Worm (Caenorhabditis elegans) whole organism, L2 larva: ENCODE results near the gene K12G11.6.

Source experiments
- C34F6.9 ChIP-seq: fragments of 150-350 bp; optimal IDR thresholded peaks from 2 replicates; lab custom pipeline; 2014; ENCODE audit warnings: missing biosample characterization, missing genetic modification characterization
- F13H6.1 ChIP-seq: sonication (generic microtip); optimal IDR thresholded peaks from 2 replicates; lab custom pipeline; 2016; ENCODE audit warnings: missing genetic modification characterization, missing compliant biosample characterization
- R02D3.7 ChIP-seq: fragments of 150-350 bp; optimal IDR thresholded peaks from 2 replicates; lab custom pipeline; 2014; ENCODE audit warnings: missing biosample characterization, missing genetic modification characterization
- Y55F3AM.14 ChIP-seq: fragments of 200-800 bp; sonication (Bioruptor generic); optimal IDR thresholded peaks from 2 replicates; lab custom pipeline; 2018; ENCODE audit warnings: mild to moderate bottlenecking, missing genetic modification characterization, missing compliant biosample characterization
- ZK546.5 ChIP-seq: sonication (generic microtip); optimal IDR thresholded peaks from 2 replicates; lab custom pipeline; 2017; ENCODE audit warnings: missing biosample characterization, missing genetic modification characterization
- alr-1 ChIP-seq: fragments of 150-350 bp; optimal IDR thresholded peaks from 2 replicates; lab custom pipeline; 2014; ENCODE audit warnings: missing biosample characterization, missing genetic modification characterization
- aly-2 ChIP-seq: fragments of 150-350 bp; optimal IDR thresholded peaks from 2 replicates; lab custom pipeline; 2014; ENCODE audit warnings: missing biosample characterization, missing genetic modification characterization
- ama-1 ChIP-seq: fragments of 150-350 bp; optimal IDR thresholded peaks from 2 replicates; lab custom pipeline; 2018; ENCODE audit warnings: inconsistent platforms
- blmp-1 ChIP-seq: sonication (generic microtip); optimal IDR thresholded peaks from 2 replicates; lab custom pipeline; 2017; ENCODE audit warnings: missing genetic modification characterization, mild to moderate bottlenecking, missing compliant biosample characterization, antibody characterized with exemption, moderate library complexity; ENCODE audit not compliant: insufficient read depth
- ceh-16 ChIP-seq: fragments of 150-350 bp; optimal IDR thresholded peaks from 2 replicates; lab custom pipeline; 2014; ENCODE audit warnings: missing biosample characterization, missing genetic modification characterization
- ceh-82 ChIP-seq: fragments of 150-350 bp; optimal IDR thresholded peaks from 2 replicates; lab custom pipeline; 2014; ENCODE audit warnings: missing biosample characterization, missing genetic modification characterization
- crh-2 ChIP-seq: sonication (generic microtip); optimal IDR thresholded peaks from 2 replicates; lab custom pipeline; 2017; ENCODE audit warnings: missing biosample characterization, missing genetic modification characterization
- egl-27 ChIP-seq: sonication (generic microtip); optimal IDR thresholded peaks from 3 replicates; lab custom pipeline; 2017; ENCODE audit warnings: missing biosample characterization, missing genetic modification reagents, missing genetic modification characterization
- elt-1 ChIP-seq: fragments of 150-350 bp; optimal IDR thresholded peaks from 2 replicates; lab custom pipeline; 2014; ENCODE audit warnings: missing biosample characterization, missing genetic modification characterization
- fos-1 ChIP-seq: fragments of 150-350 bp; optimal IDR thresholded peaks from 2 replicates; lab custom pipeline; 2014; ENCODE audit warnings: missing biosample characterization, missing genetic modification characterization
- gmeb-1 ChIP-seq: fragments of 150-350 bp; optimal IDR thresholded peaks from 2 replicates; lab custom pipeline; 2014; ENCODE audit warnings: missing biosample characterization, missing genetic modification characterization
- lin-11 ChIP-seq: fragments of 150-350 bp; sonication (generic microtip); optimal IDR thresholded peaks from 2 replicates; lab custom pipeline; 2014; ENCODE audit warnings: missing biosample characterization, missing genetic modification characterization, inconsistent platforms, mixed read lengths
- lin-13 ChIP-seq: fragments of 150-350 bp; optimal IDR thresholded peaks from 2 replicates; lab custom pipeline; 2014; ENCODE audit warnings: missing biosample characterization, missing genetic modification reagents, missing genetic modification characterization
- lsy-2 ChIP-seq, 2 experiments: fragments of 150-350 bp in 1 of 2; sonication (generic microtip) in 1 of 2; optimal IDR thresholded peaks; 2 replicates each; lab custom pipeline; 2014 to 2017; ENCODE audit warnings: missing biosample characterization in 2 of 2, missing genetic modification characterization in 2 of 2
- mab-5 ChIP-seq: fragments of 150-350 bp; optimal IDR thresholded peaks from 2 replicates; lab custom pipeline; 2014; ENCODE audit warnings: missing biosample characterization, missing genetic modification characterization
- mbf-1 ChIP-seq: sonication (generic microtip); optimal IDR thresholded peaks from 2 replicates; lab custom pipeline; 2017; ENCODE audit warnings: missing biosample characterization, missing genetic modification characterization
- mdl-1 ChIP-seq, 2 experiments: fragments of 150-350 bp in 1 of 2; sonication (generic microtip) in 1 of 2; optimal IDR thresholded peaks; 2 replicates each; lab custom pipeline; 2017; ENCODE audit warnings: missing biosample characterization in 2 of 2, missing genetic modification characterization in 2 of 2
- nhr-11 ChIP-seq: fragments of 150-350 bp; optimal IDR thresholded peaks from 2 replicates; lab custom pipeline; 2014; ENCODE audit warnings: missing biosample characterization, missing genetic modification characterization
- nhr-12 ChIP-seq: fragments of 150-350 bp; optimal IDR thresholded peaks from 2 replicates; lab custom pipeline; 2014; ENCODE audit warnings: missing biosample characterization, missing genetic modification characterization
- nhr-129 ChIP-seq: fragments of 150-350 bp; optimal IDR thresholded peaks from 2 replicates; lab custom pipeline; 2014; ENCODE audit warnings: missing biosample characterization, missing genetic modification characterization
- nhr-21 ChIP-seq: fragments of 150-350 bp; optimal IDR thresholded peaks from 2 replicates; lab custom pipeline; 2014; ENCODE audit warnings: missing biosample characterization, missing genetic modification characterization
- nhr-23 ChIP-seq: fragments of 150-350 bp; optimal IDR thresholded peaks from 2 replicates; lab custom pipeline; 2014; ENCODE audit warnings: missing biosample characterization, missing genetic modification reagents, missing genetic modification characterization
- nhr-237 ChIP-seq: fragments of 150-350 bp; optimal IDR thresholded peaks from 2 replicates; lab custom pipeline; 2014; ENCODE audit warnings: missing biosample characterization, missing genetic modification characterization
- nhr-25 ChIP-seq: fragments of 150-350 bp; sonication (generic microtip); optimal IDR thresholded peaks from 3 replicates; lab custom pipeline; 2014; ENCODE audit warnings: missing biosample characterization, missing genetic modification characterization
- nhr-6 ChIP-seq: fragments of 150-350 bp; optimal IDR thresholded peaks from 2 replicates; lab custom pipeline; 2014; ENCODE audit warnings: missing biosample characterization, missing genetic modification characterization
- sem-4 ChIP-seq: fragments of 150-350 bp; optimal IDR thresholded peaks from 2 replicates; lab custom pipeline; 2014; ENCODE audit warnings: missing biosample characterization, missing genetic modification reagents, missing genetic modification characterization
- skn-1 ChIP-seq: sonication (generic microtip); optimal IDR thresholded peaks from 2 replicates; lab custom pipeline; 2017; ENCODE audit warnings: missing biosample characterization, missing genetic modification characterization
- sma-3 ChIP-seq: sonication (generic microtip); optimal IDR thresholded peaks from 2 replicates; lab custom pipeline; 2016; ENCODE audit warnings: missing genetic modification reagents, missing genetic modification characterization, missing compliant biosample characterization
- snpc-4 ChIP-seq: fragments of 150-350 bp; optimal IDR thresholded peaks from 2 replicates; lab custom pipeline; 2014; ENCODE audit warnings: missing biosample characterization, missing genetic modification characterization
- unc-39 ChIP-seq: fragments of 150-350 bp; optimal IDR thresholded peaks from 2 replicates; lab custom pipeline; 2014; ENCODE audit warnings: missing biosample characterization, missing genetic modification characterization
- unc-62 ChIP-seq: fragments of 150-350 bp; optimal IDR thresholded peaks from 2 replicates; lab custom pipeline; 2014; ENCODE audit warnings: missing biosample characterization, missing genetic modification reagents, missing genetic modification characterization
- zag-1 ChIP-seq: fragments of 150-350 bp; optimal IDR thresholded peaks from 2 replicates; lab custom pipeline; 2014; ENCODE audit warnings: missing biosample characterization, missing genetic modification characterization
- ztf-1 ChIP-seq: fragments of 200-800 bp; sonication (Bioruptor generic); conservative IDR thresholded peaks from 2 replicates; pipeline ENCODE4 v1.3.6; 2022; ENCODE audit warnings: missing genetic modification characterization, missing compliant biosample characterization
- ztf-11 ChIP-seq: sonication (generic microtip); optimal IDR thresholded peaks from 2 replicates; lab custom pipeline; 2017; ENCODE audit warnings: missing biosample characterization, missing genetic modification characterization
- ztf-4 ChIP-seq: fragments of 150-350 bp; optimal IDR thresholded peaks from 2 replicates; lab custom pipeline; 2014; ENCODE audit warnings: missing biosample characterization, missing genetic modification characterization

Gene K12G11.6

DNA sequence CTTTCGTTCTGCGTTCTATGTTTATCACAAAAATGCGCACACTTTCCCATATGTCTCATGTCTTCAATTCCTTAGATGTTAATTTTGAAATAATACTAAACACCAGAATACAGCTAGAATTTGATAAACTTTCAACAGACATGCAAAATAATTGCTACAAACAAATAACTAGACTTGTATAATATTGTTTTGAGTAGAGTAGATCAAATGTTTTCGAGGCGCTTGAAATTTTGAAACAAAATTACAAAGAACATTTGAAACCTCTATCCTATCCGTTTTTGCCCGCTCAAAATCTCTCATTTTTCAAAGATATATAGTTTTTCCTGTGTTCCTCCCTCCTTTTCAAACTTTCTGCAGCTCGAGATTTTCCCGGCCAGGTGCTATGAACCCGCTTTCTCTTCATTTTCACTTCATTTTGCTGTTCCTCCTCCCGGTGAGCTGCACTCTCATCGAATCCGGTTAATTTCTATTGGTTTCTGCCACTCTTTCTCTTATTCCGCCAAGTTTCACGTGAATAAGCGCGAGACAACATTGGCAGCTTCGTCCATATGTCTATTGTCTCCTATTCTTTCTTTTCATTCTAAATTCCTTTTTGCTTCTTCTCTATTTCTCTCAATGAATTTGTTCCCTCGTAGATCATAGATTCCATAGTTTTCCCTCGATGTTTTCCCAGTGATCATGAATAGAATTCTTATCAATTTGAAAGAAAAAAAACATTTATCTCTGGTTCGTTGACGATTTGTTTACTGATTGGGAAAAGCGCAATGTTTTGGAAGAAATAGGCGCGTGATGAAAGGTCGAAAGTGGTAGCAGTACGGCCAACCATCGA lies 27.8 kb downstream of the K12G11.6 start (continued):
- TF ChIP-seq alr-1 (tag; lab: Kevin White, UChicago) = no peak
- no peak for TF ChIP-seq sma-3
- no peak for TF ChIP-seq ztf-11
- no peak for TF ChIP-seq ceh-16 (tag; lab: Kevin White, UChicago)
- no peak for TF ChIP-seq sem-4 (tag; lab: Kevin White, UChicago)
- TF ChIP-seq crh-2 (tag; lab: Kevin White, UChicago) = peak; percentile 54
- no peak for TF ChIP-seq skn-1 (tag; lab: Kevin White, UChicago)
- TF ChIP-seq lsy-2 (tag; optimal IDR thresholded peaks at IDR 0.05; lab: Kevin White, UChicago) = peak in 1 of 2 experiments; percentile 31
- no peak for TF ChIP-seq ztf-1

DNA sequence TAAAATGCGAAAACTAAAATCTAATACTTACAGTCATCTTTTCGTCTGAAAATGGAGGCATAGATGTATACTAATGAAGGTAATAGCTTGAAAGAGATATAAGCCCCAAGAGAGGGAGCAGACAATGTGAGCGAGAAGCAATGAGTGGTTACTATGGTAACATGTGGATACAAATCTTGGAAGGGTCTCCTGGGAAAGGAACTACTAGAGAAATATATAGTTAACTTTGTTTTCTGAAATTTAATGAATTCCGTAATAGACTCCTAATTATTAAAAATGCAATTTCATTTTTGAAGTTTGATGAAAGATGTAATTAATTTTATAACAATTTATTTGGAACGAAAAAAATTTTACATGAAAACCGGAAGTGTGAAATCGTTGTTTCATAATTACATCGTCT lies 33.2 kb downstream of the K12G11.6 start, which contains the start of gene osm-6:
osm-6 (minus strand) TSS at position 101 of the 400 bp plus-strand sequence.
- TF ChIP-seq gmeb-1 (tag; lab: Kevin White, UChicago) (no peak), egl-27 (tag; lab: Kevin White, UChicago) (no peak), nhr-23 (tag; lab: Kevin White, UChicago) (no peak), nhr-12 (tag; lab: Kevin White, UChicago) (no peak), nhr-21 (tag; lab: Kevin White, UChicago) (no peak), C34F6.9 (tag; lab: Kevin White, UChicago) (no peak), mab-5 (tag; lab: Kevin White, UChicago) (no peak), snpc-4 (tag; lab: Kevin White, UChicago) (no peak)
- TF ChIP-seq, all 48 proteins: peak for 0

DNA sequence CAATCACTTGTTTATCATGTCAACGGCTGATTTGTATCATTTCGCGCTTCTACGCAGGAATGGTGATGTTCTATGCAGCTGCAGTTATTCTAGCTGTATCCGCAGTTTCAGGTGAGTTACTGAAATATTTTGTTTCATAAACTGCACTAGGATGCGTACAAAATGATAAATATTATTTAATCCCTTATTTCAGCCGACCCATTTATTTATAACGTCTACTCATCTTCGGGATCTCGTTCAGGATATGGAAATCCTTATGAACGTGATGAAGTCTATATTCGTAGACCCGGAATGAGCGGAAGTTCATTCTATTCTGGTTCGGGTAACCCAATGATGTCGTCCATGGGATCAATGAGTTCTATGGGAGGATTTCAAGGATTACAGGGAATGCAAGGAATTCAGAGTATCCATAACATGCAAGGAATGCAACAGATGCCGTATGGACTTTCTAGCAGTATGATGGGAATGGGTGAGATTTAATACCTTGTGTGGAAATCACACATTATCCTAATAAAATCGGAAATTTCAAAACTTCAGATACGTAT lies 35.0 kb downstream of the K12G11.6 start, which contains the start of gene F58H1.2:
F58H1.2 (plus strand) TSS at position 51 of the 545 bp plus-strand sequence.
- TF ChIP-seq nhr-23 (tag; lab: Kevin White, UChicago) (no peak), blmp-1 (tag; lab: Kevin White, UChicago) (no peak), ama-1 (no peak), egl-27 (tag; lab: Kevin White, UChicago) (no peak), nhr-21 (tag; lab: Kevin White, UChicago) (no peak), ztf-4 (tag; lab: Kevin White, UChicago) (no peak), mbf-1 (no peak), ZK546.5 (tag; lab: Kevin White, UChicago) (no peak), nhr-129 (tag; lab: Kevin White, UChicago) (no peak), nhr-6 (tag; lab: Kevin White, UChicago) (no peak), snpc-4 (tag; lab: Kevin White, UChicago) (no peak)

DNA sequence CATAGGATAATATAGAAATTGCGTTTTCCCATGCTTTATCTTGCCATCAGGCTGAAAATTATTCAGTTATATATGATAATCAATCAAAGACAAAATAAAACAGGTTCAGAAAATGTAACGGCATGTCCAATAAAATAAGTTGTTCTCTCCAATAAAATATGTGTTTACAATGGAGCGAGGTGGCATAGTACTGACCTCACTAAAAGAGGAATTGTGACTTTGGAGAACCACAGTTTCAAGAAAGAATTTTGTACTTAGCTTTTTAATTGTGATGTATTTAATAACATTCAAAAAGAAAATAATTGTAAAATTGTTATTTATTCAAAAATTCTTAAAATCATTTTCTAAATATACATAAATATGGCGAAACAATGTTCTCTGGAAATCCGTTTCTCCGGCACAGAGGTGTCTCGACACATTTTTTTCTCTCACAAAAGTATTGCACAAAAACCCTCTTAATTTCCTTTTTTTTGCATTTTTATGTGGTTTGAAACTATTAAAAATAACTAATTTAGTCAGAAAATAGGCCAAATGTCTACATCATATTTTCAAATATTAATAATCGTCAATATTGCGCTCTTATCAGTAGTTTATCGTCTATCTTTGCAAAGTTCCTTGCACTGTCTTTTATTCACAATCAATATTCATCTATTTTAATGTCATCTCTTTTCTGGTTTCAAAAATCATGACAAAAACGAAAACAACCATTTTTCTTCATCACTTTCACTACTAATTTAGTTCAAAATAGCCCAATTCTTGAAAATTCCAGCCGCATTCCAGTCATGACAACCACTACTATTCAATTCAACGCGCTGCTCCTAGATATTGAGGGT lies 39.3 kb downstream of the K12G11.6 start, which contains the start of the genes aman-2 and F58H1.3:
aman-2 (minus strand) TSS at position 51 of the 833 bp plus-strand sequence.
F58H1.3 (plus strand) TSS at position 783 of the 833 bp plus-strand sequence.
- TF ChIP-seq nhr-237 (tag; lab: Kevin White, UChicago) (no peak), crh-2 (tag; lab: Kevin White, UChicago) (peak; percentile 26), fos-1 (tag; lab: Kevin White, UChicago) (peak; percentile 6), unc-39 (tag; lab: Kevin White, UChicago) (no peak), nhr-11 (tag; lab: Kevin White, UChicago) (no peak), mab-5 (tag; lab: Kevin White, UChicago) (no peak), gmeb-1 (tag; lab: Kevin White, UChicago) (no peak), ceh-16 (tag; lab: Kevin White, UChicago) (no peak), nhr-21 (tag; lab: Kevin White, UChicago) (no peak), mbf-1 (no peak), lin-11 (no peak), sma-3 (peak; percentile 60), R02D3.7 (tag; lab: Kevin White, UChicago) (no peak), lin-13 (GFP tag; lab: Kevin White, UChicago) (peak; percentile 36), egl-27 (tag; lab: Kevin White, UChicago) (no peak), nhr-6 (tag; lab: Kevin White, UChicago) (no peak), nhr-25 (tag; lab: Kevin White, UChicago) (no peak), snpc-4 (tag; lab: Kevin White, UChicago) (peak; percentile 11), ama-1 (no peak), lsy-2 (tag; optimal IDR thresholded peaks at IDR 0.05; lab: Kevin White, UChicago) (peak in 1 of 2 experiments; percentile 70), mdl-1 (tag; optimal IDR thresholded peaks at IDR 0.05; lab: Kevin White, UChicago) (no peak), zag-1 (tag; lab: Kevin White, UChicago) (no peak), nhr-12 (tag; lab: Kevin White, UChicago) (no peak), nhr-129 (tag; lab: Kevin White, UChicago) (peak; percentile 37), ceh-82 (tag; lab: Kevin White, UChicago) (no peak), skn-1 (tag; lab: Kevin White, UChicago) (no peak), ztf-11 (no peak), alr-1 (tag; lab: Kevin White, UChicago) (no peak), unc-62 (GFP tag; lab: Kevin White, UChicago) (no peak), aly-2 (tag; lab: Kevin White, UChicago) (no peak), elt-1 (no peak), Y55F3AM.14 (no peak), F13H6.1 (tag; lab: Kevin White, UChicago) (no peak), ztf-1 (no peak), ZK546.5 (tag; lab: Kevin White, UChicago) (no peak)
